Worm (Caenorhabditis elegans): ENCODE data around the gene ZC404.15.

DNA sequence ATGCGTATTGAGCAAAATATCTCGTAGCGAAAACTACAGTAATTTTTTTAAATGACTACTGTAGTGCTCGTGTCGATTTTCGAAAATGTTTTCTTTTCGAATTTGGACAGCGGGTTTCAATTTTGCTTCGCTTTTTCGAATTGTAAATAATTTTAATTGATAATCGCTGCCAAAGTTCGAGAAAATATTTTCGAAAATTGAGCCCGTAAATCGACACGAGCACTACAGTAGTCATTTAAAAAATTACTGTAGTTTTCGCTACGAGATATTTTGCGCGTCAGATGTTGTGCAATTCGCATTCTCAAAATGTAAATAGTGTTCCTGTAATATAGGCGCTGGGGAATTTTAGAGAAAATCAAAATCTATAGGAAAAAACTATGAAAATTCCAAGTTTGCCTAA lies 2.0 kb downstream of the ZC404.15 start:
- TF ChIP-seq lin-13 (GFP tag; optimal IDR thresholded peaks at IDR 0.05) (no peak), elt-3 (tag; optimal IDR thresholded peaks at IDR 0.05) (no peak), unc-62 (GFP tag; optimal IDR thresholded peaks at IDR 0.05) (no peak), unc-55 (GFP tag; optimal IDR thresholded peaks at IDR 0.05) (no peak), zag-1 (tag; optimal IDR thresholded peaks at IDR 0.05) (no peak), lin-11 (tag; optimal IDR thresholded peaks at IDR 0.05) (no peak), R02D3.7 (tag; optimal IDR thresholded peaks at IDR 0.05) (no peak), ztf-11 (tag; optimal IDR thresholded peaks at IDR 0.05) (no peak)

Measured in whole organism, L2 larva.